Worm (Caenorhabditis elegans) whole organism, L3 larva: ENCODE measurements around the gene C02G6.3.

Experiments
- elt-1 ChIP-seq: fragments of 150-350 bp; optimal IDR thresholded peaks from 2 replicates; lab custom pipeline; 2014; ENCODE audit warnings: missing biosample characterization, missing genetic modification characterization
- elt-2 ChIP-seq: sonication (generic microtip); optimal IDR thresholded peaks from 2 replicates; lab custom pipeline; 2016; ENCODE audit warnings: missing genetic modification reagents, mild to moderate bottlenecking, missing genetic modification characterization, missing compliant biosample characterization
- fos-1 ChIP-seq: fragments of 150-350 bp; optimal IDR thresholded peaks from 2 replicates; lab custom pipeline; 2014; ENCODE audit warnings: missing biosample characterization, missing genetic modification characterization
- jun-1 ChIP-seq: fragments of 150-350 bp; optimal IDR thresholded peaks from 2 replicates; lab custom pipeline; 2014; ENCODE audit warnings: missing biosample characterization, missing genetic modification reagents, missing genetic modification characterization
- lin-15B ChIP-seq: fragments of 150-350 bp; optimal IDR thresholded peaks from 2 replicates; lab custom pipeline; 2014; ENCODE audit warnings: missing biosample characterization, missing genetic modification characterization
- nhr-23 ChIP-seq: fragments of 150-350 bp; optimal IDR thresholded peaks from 2 replicates; lab custom pipeline; 2014; ENCODE audit warnings: missing biosample characterization, missing genetic modification reagents, missing genetic modification characterization
- nhr-237 ChIP-seq: fragments of 150-350 bp; optimal IDR thresholded peaks from 2 replicates; lab custom pipeline; 2014; ENCODE audit warnings: missing biosample characterization, missing genetic modification characterization
- nhr-25 ChIP-seq: sonication (generic microtip); optimal IDR thresholded peaks from 2 replicates; lab custom pipeline; 2017; ENCODE audit warnings: missing biosample characterization, missing genetic modification characterization
- nhr-28 ChIP-seq: fragments of 150-350 bp; optimal IDR thresholded peaks from 2 replicates; lab custom pipeline; 2014; ENCODE audit warnings: missing biosample characterization, missing genetic modification characterization
- nhr-77 ChIP-seq: fragments of 150-350 bp; optimal IDR thresholded peaks from 2 replicates; lab custom pipeline; 2014; ENCODE audit warnings: missing biosample characterization, missing genetic modification characterization
- snpc-4 ChIP-seq: fragments of 150-350 bp; optimal IDR thresholded peaks from 2 replicates; lab custom pipeline; 2014; ENCODE audit warnings: missing biosample characterization, missing genetic modification characterization

DNA sequence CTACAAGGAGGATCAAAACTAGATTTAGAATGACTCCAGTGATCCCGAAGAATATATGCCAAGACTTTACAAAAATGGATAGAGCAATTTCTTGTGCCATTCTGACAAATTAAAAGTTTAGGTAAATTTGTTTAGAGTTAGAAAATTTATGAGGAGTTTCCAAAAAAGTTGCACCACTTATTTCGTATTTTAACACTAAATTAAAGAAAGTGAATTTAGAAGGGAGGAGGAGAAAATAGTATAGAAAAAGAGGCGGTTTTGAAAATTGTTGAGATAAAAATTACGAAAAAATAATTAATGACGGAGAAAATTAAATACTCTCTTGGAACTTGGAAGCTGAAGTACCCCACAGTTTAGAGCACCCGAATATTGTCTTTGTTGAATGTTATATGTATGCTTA is 26.1 kb downstream of the C02G6.3 start, which contains the start of gene srd-15:
- no peak for TF ChIP-seq nhr-237 (tag; lab: Kevin White, UChicago)
- TF ChIP-seq fos-1 (tag; lab: Kevin White, UChicago), result no peak
- TF ChIP-seq nhr-23 (tag; lab: Kevin White, UChicago), result no peak
- TF ChIP-seq nhr-25, result no peak
- TF ChIP-seq elt-2, result no peak
- TF ChIP-seq nhr-77 (tag; lab: Kevin White, UChicago), result no peak
- no peak for TF ChIP-seq elt-1 (tag; lab: Kevin White, UChicago)
- TF ChIP-seq lin-15B (tag; lab: Kevin White, UChicago), result no peak
- no peak for TF ChIP-seq nhr-28 (tag; lab: Kevin White, UChicago)
- TF ChIP-seq snpc-4, result no peak
- no peak for TF ChIP-seq jun-1 (tag; lab: Kevin White, UChicago)
